Fruit fly (Drosophila melanogaster): ENCODE measurements around the gene Fitm.

Gene Fitm

dm6 chr3L:5182255-5182993 is 36.6 kb upstream of the Fitm start (continued):
- TF ChIP-seq CG4318 (GFP tag; optimal IDR thresholded peaks at IDR 0.05) = no peak
- TF ChIP-seq vri (GFP tag; optimal IDR thresholded peaks at IDR 0.05) = no peak
- TF ChIP-seq spab (GFP tag; optimal IDR thresholded peaks at IDR 0.05) = peak; percentile 29
- no peak for TF ChIP-seq Sox15 (GFP tag; optimal IDR thresholded peaks at IDR 0.05)
- peak; percentile 20 for TF ChIP-seq Ets96B (tag; optimal IDR thresholded peaks at IDR 0.05)
- TF ChIP-seq CG6792 (GFP tag; optimal IDR thresholded peaks at IDR 0.05) = peak; percentile 43
- TF ChIP-seq CG34406 (GFP tag; optimal IDR thresholded peaks at IDR 0.05) = peak; percentile 26
- peak; percentile 40 for TF ChIP-seq esn (GFP tag; optimal IDR thresholded peaks at IDR 0.05)
- no peak for TF ChIP-seq CG11762 (GFP tag; optimal IDR thresholded peaks at IDR 0.05; ENCODE audit: insufficient read depth)
- no peak for TF ChIP-seq ss (GFP tag; optimal IDR thresholded peaks at IDR 0.05)
- peak; percentile 16 for TF ChIP-seq Ets21C (GFP tag; optimal IDR thresholded peaks at IDR 0.05)
- TF ChIP-seq CG8119 (GFP tag; IDR thresholded peaks at IDR 0.05) = 0 out of 3 replicates have a peak, but pooled peaks have one; percentile 21
- peak; percentile 34 for TF ChIP-seq CG32006 (GFP tag; optimal IDR thresholded peaks at IDR 0.05)
- TF ChIP-seq Met (GFP tag; optimal IDR thresholded peaks at IDR 0.05) = peak; percentile 60
- TF ChIP-seq Hr38 (GFP tag; optimal IDR thresholded peaks at IDR 0.05) = no peak
- peak; percentile 0 for TF ChIP-seq Hr4 (GFP tag; optimal IDR thresholded peaks at IDR 0.05)
- peak; percentile 21 for TF ChIP-seq CG10669 (GFP tag; optimal IDR thresholded peaks at IDR 0.05)
- TF ChIP-seq Eip93F (GFP tag; optimal IDR thresholded peaks at IDR 0.05) = no peak
- TF ChIP-seq CG16779 (tag; optimal IDR thresholded peaks at IDR 0.05) = no peak
- peak; percentile 41 for TF ChIP-seq Sox102F (GFP tag; optimal IDR thresholded peaks at IDR 0.05)
- TF ChIP-seq pdm3 (GFP tag; optimal IDR thresholded peaks at IDR 0.05) = peak; percentile 40
- no peak for TF ChIP-seq CG6276 (GFP tag; optimal IDR thresholded peaks at IDR 0.05)
- TF ChIP-seq fkh (GFP tag; optimal IDR thresholded peaks at IDR 0.05) = no peak
- peak; percentile 32 for TF ChIP-seq Eip75B (GFP tag; optimal IDR thresholded peaks at IDR 0.05)
- TF ChIP-seq eg (GFP tag; IDR thresholded peaks at IDR 0.05) = 0 out of 3 replicates have a peak, but pooled peaks have one; percentile 28

dm6 chr3L:5180968-5181612 is 35.2 kb upstream of the Fitm start:
- TF ChIP-seq Eip78C (GFP tag) (peak; percentile 19), OdsH (GFP tag; optimal IDR thresholded peaks at IDR 0.05) (no peak), vri (GFP tag; optimal IDR thresholded peaks at IDR 0.05) (peak; percentile 87), CG7368 (GFP tag; optimal IDR thresholded peaks at IDR 0.05) (no peak), fkh (GFP tag; optimal IDR thresholded peaks at IDR 0.05) (peak; percentile 17)

- TF ChIP-seq vri (GFP tag; optimal IDR thresholded peaks at IDR 0.05) (peak; percentile 39), CG15336 (GFP tag; IDR thresholded peaks at IDR 0.05) (no peak), CG8632 (GFP tag; optimal IDR thresholded peaks at IDR 0.05) (no peak), Hr4 (GFP tag; optimal IDR thresholded peaks at IDR 0.05) (no peak), Eip78C (GFP tag) (peak; percentile 69), CG9139 (GFP tag; optimal IDR thresholded peaks at IDR 0.05) (no peak), eg (GFP tag; IDR thresholded peaks at IDR 0.05) (0 out of 3 replicates have a peak, but pooled peaks have one; percentile 15), achi (GFP tag; optimal IDR thresholded peaks at IDR 0.05) (no peak), Hr38 (GFP tag; optimal IDR thresholded peaks at IDR 0.05) (no peak), CG6163 (GFP tag; IDR thresholded peaks at IDR 0.05) (0 out of 3 replicates have a peak, but pooled peaks have one; percentile 34), CG10631 (GFP tag; optimal IDR thresholded peaks at IDR 0.05) (no peak), CG6276 (GFP tag; optimal IDR thresholded peaks at IDR 0.05) (no peak), Lpt (GFP tag; optimal IDR thresholded peaks at IDR 0.05) (no peak), Hr39 (GFP tag; optimal IDR thresholded peaks at IDR 0.05) (no peak), CG4318 (GFP tag; optimal IDR thresholded peaks at IDR 0.05) (no peak), CG11902 (GFP tag; optimal IDR thresholded peaks at IDR 0.05) (no peak), topi (GFP tag; optimal IDR thresholded peaks at IDR 0.05) (no peak), Blimp-1 (GFP tag; optimal IDR thresholded peaks at IDR 0.05) (no peak), CG11762 (GFP tag; optimal IDR thresholded peaks at IDR 0.05; ENCODE audit: insufficient read depth) (no peak), fkh (GFP tag; optimal IDR thresholded peaks at IDR 0.05) (peak; percentile 89), Eip93F (GFP tag; optimal IDR thresholded peaks at IDR 0.05) (no peak), CG11294 (GFP tag; IDR thresholded peaks at IDR 0.05) (no peak), CG8119 (GFP tag; IDR thresholded peaks at IDR 0.05) (no peak), CG1621 (tag; optimal IDR thresholded peaks at IDR 0.05) (no peak), CG34406 (GFP tag; optimal IDR thresholded peaks at IDR 0.05) (peak; percentile 5), CG6808 (GFP tag; optimal IDR thresholded peaks at IDR 0.05) (no peak)
Measured at dm6 chr3L:5180179-5180578, 34.3 kb upstream of the Fitm start.

Data from whole organism, prepupa.